Fruit fly (Drosophila melanogaster) whole organism, wandering third instar larva: ENCODE results near the gene Pi4KIIalpha.

ENCODE experiments used
- Abd-B ChIP-seq: fragments of >200 bp; optimal IDR thresholded peaks from 2 replicates; lab custom pipeline; 2017; ENCODE audit warnings: missing biosample characterization, missing genetic modification characterization
- CG32264 ChIP-seq: fragments of 200-800 bp; sonication (Bioruptor generic); optimal IDR thresholded peaks from 2 replicates; lab custom pipeline; 2016; ENCODE audit warnings: missing biosample characterization, missing genetic modification characterization
- CG9705 ChIP-seq: fragments of 200-800 bp; sonication (Bioruptor generic); optimal IDR thresholded peaks from 2 replicates; lab custom pipeline; 2018; ENCODE audit warnings: missing biosample characterization, mild to moderate bottlenecking, missing genetic modification characterization
- CrebA ChIP-seq: fragments of 200-800 bp; sonication (Bioruptor generic); optimal IDR thresholded peaks from 2 replicates; lab custom pipeline; 2016; ENCODE audit warnings: missing biosample characterization, mild to moderate bottlenecking, missing genetic modification characterization, borderline replicate concordance
- Dfd ChIP-seq: fragments of >200 bp; optimal IDR thresholded peaks from 2 replicates; lab custom pipeline; 2017; ENCODE audit warnings: missing biosample characterization, missing genetic modification characterization
- Dif ChIP-seq: fragments of 200-275, 200-300 bp; sonication (Bioruptor generic); optimal IDR thresholded peaks from 2 replicates; lab custom pipeline; 2018; ENCODE audit warnings: missing biosample characterization, missing genetic modification characterization; ENCODE audit not compliant: partially characterized antibody
- GATAd ChIP-seq: sonication (Bioruptor generic); optimal IDR thresholded peaks from 2 replicates; lab custom pipeline; 2016; ENCODE audit warnings: missing biosample characterization, missing genetic modification characterization
- HLH106 ChIP-seq: fragments of 200-800 bp; optimal IDR thresholded peaks from 3 replicates; lab custom pipeline; 2019; ENCODE audit warnings: missing biosample characterization, mild to moderate bottlenecking, missing genetic modification characterization, moderate library complexity
- Hnf4 ChIP-seq: fragments of 200-800 bp; sonication (Bioruptor generic); optimal IDR thresholded peaks from 2 replicates; lab custom pipeline; 2016; ENCODE audit warnings: missing biosample characterization, mild to moderate bottlenecking, missing genetic modification characterization
- Hr78 ChIP-seq: fragments of >200 bp; optimal IDR thresholded peaks from 2 replicates; lab custom pipeline; 2017; ENCODE audit warnings: missing biosample characterization, missing genetic modification characterization
- Hr83 ChIP-seq: fragments of 200-300 bp; sonication (Bioruptor generic); optimal IDR thresholded peaks from 2 replicates; lab custom pipeline; 2016; ENCODE audit warnings: missing biosample characterization, mild to moderate bottlenecking, missing genetic modification characterization, moderate library complexity; ENCODE audit not compliant: poor library complexity, severe bottlenecking
- Jra ChIP-seq: sonication (Bioruptor generic); optimal IDR thresholded peaks from 2 replicates; lab custom pipeline; 2016; ENCODE audit warnings: missing biosample characterization, missing genetic modification characterization
- Mio ChIP-seq: sonication (Bioruptor generic); optimal IDR thresholded peaks from 2 replicates; lab custom pipeline; 2016; ENCODE audit warnings: missing biosample characterization, missing genetic modification characterization
- Myc ChIP-seq: fragments of >200 bp; optimal IDR thresholded peaks from 2 replicates; lab custom pipeline; 2017
- N ChIP-seq: fragments of >200 bp; optimal IDR thresholded peaks from 2 replicates; lab custom pipeline; 2018; ENCODE audit warnings: missing biosample characterization, missing external identifiers, missing genetic modification characterization
- OdsH ChIP-seq: fragments of 200-800 bp; sonication (Bioruptor generic); optimal IDR thresholded peaks from 2 replicates; lab custom pipeline; 2016; ENCODE audit warnings: missing biosample characterization, mild to moderate bottlenecking, missing genetic modification characterization
- Rel ChIP-seq, 2 experiments: fragments of 200-800 bp; sonication (Bioruptor generic) in 1 of 2; optimal IDR thresholded peaks; 2 replicates in 1 of 2; 3 replicates in 1 of 2; lab custom pipeline; 2016 to 2019; ENCODE audit warnings: mild to moderate bottlenecking in 2 of 2, missing biosample characterization in 2 of 2, missing genetic modification characterization in 2 of 2, moderate library complexity in 1 of 2
- Sp1 ChIP-seq: fragments of 200-800 bp; sonication (Bioruptor generic); optimal IDR thresholded peaks from 3 replicates; lab custom pipeline; 2019; ENCODE audit warnings: missing biosample characterization, mild to moderate bottlenecking, missing genetic modification characterization, moderate library complexity
- Vsx2 ChIP-seq: fragments of 200-300, 225-300 bp; sonication (Bioruptor generic); optimal IDR thresholded peaks from 2 replicates; lab custom pipeline; 2018; ENCODE audit warnings: missing biosample characterization, missing genetic modification characterization; ENCODE audit not compliant: partially characterized antibody
- br ChIP-seq: fragments of 200-800 bp; sonication (Bioruptor generic); optimal IDR thresholded peaks from 2 replicates; lab custom pipeline; 2016; ENCODE audit warnings: missing biosample characterization, missing genetic modification characterization
- brk ChIP-seq: fragments of 200-800 bp; sonication (Bioruptor generic); optimal IDR thresholded peaks from 2 replicates; lab custom pipeline; 2016; ENCODE audit warnings: missing biosample characterization, mild to moderate bottlenecking, missing genetic modification characterization
- dl ChIP-seq, 2 experiments: fragments of 175-275, 200-275 bp in 1 of 2; fragments of 200-275 bp in 1 of 2; sonication (Bioruptor generic); optimal IDR thresholded peaks; lab custom pipeline; 2018; ENCODE audit warnings: mild to moderate bottlenecking in 2 of 2, missing biosample characterization in 2 of 2, missing genetic modification characterization in 2 of 2, moderate library complexity in 2 of 2; ENCODE audit not compliant: partially characterized antibody in 2 of 2, insufficient read depth in 1 of 2
- dmrt93B ChIP-seq: fragments of 200-800 bp; sonication (Bioruptor generic); optimal IDR thresholded peaks from 2 replicates; lab custom pipeline; 2018; ENCODE audit warnings: missing biosample characterization, mild to moderate bottlenecking, missing genetic modification characterization
- dsf ChIP-seq: sonication (Bioruptor generic); optimal IDR thresholded peaks from 2 replicates; lab custom pipeline; 2016; ENCODE audit warnings: missing biosample characterization, missing genetic modification characterization, borderline replicate concordance
- ey ChIP-seq: fragments of 200-800 bp; sonication (Bioruptor generic); optimal IDR thresholded peaks from 2 replicates; lab custom pipeline; 2016; ENCODE audit warnings: missing biosample characterization, missing genetic modification characterization
- foxo ChIP-seq, 2 experiments: fragments of 200-800 bp; sonication (Bioruptor generic); optimal IDR thresholded peaks; 2 replicates in 1 of 2; 3 replicates in 1 of 2; lab custom pipeline; 2016 to 2017; ENCODE audit warnings: missing biosample characterization in 2 of 2, missing genetic modification characterization in 2 of 2
- fru ChIP-seq: fragments of 200-800 bp; sonication (Bioruptor generic); optimal IDR thresholded peaks from 3 replicates; lab custom pipeline; 2016; ENCODE audit warnings: missing biosample characterization, mild to moderate bottlenecking, missing genetic modification characterization
- h ChIP-seq: fragments of 200-800 bp; sonication (Bioruptor generic); optimal IDR thresholded peaks from 3 replicates; lab custom pipeline; 2016; ENCODE audit warnings: missing biosample characterization, mild to moderate bottlenecking, missing genetic modification characterization
- jim ChIP-seq: fragments of 175-275, 200-325 bp; sonication (Bioruptor generic); optimal IDR thresholded peaks from 2 replicates; lab custom pipeline; 2016; ENCODE audit warnings: missing biosample characterization, mild to moderate bottlenecking, missing genetic modification characterization
- lola ChIP-seq: fragments of >200 bp; optimal IDR thresholded peaks from 2 replicates; lab custom pipeline; 2017; ENCODE audit warnings: missing biosample characterization, missing genetic modification characterization
- pan ChIP-seq: fragments of >200 bp; optimal IDR thresholded peaks from 2 replicates; lab custom pipeline; 2017
- psq ChIP-seq: fragments of 200-800 bp; sonication (Bioruptor generic); optimal IDR thresholded peaks from 3 replicates; lab custom pipeline; 2017; ENCODE audit warnings: missing biosample characterization, mild to moderate bottlenecking, missing genetic modification characterization, moderate library complexity
- rgr ChIP-seq: fragments of 200-800 bp; sonication (Bioruptor generic); optimal IDR thresholded peaks from 3 replicates; lab custom pipeline; 2016; ENCODE audit warnings: missing biosample characterization, mild to moderate bottlenecking, missing genetic modification characterization
- sage ChIP-seq: fragments of 200-800 bp; sonication (Bioruptor generic); optimal IDR thresholded peaks from 2 replicates; lab custom pipeline; 2016; ENCODE audit warnings: missing biosample characterization, mild to moderate bottlenecking, missing genetic modification characterization
- sv ChIP-seq: fragments of 200-800 bp; sonication (Bioruptor generic); optimal IDR thresholded peaks from 3 replicates; lab custom pipeline; 2016; ENCODE audit warnings: missing biosample characterization, missing genetic modification characterization
- tai ChIP-seq: sonication (Bioruptor generic); optimal IDR thresholded peaks from 2 replicates; lab custom pipeline; 2016; ENCODE audit warnings: missing biosample characterization, missing genetic modification characterization
- usp ChIP-seq: fragments of >200 bp; optimal IDR thresholded peaks from 2 replicates; lab custom pipeline; 2017; ENCODE audit warnings: missing biosample characterization, missing genetic modification characterization
- woc ChIP-seq: sonication (Bioruptor generic); optimal IDR thresholded peaks from 2 replicates; lab custom pipeline; 2016; ENCODE audit warnings: missing biosample characterization, mild to moderate bottlenecking, missing genetic modification characterization

Gene Pi4KIIalpha

dm6 chr3R:5568590-5568989 lies 5.1 kb upstream of the Pi4KIIalpha start, which contains the start of the genes CG2931 and Rheb (continued):
- peak; percentile 52 for TF ChIP-seq ey (GFP tag; lab: Kevin White, UChicago)
- TF ChIP-seq N, result no peak
- TF ChIP-seq pan (lab: Kevin White, UChicago), result no peak
- TF ChIP-seq jim (GFP tag; lab: Kevin White, UChicago), result no peak
- TF ChIP-seq Jra, result peak; percentile 43
- no peak for TF ChIP-seq dl (GFP tag; optimal IDR thresholded peaks at IDR 0.05; lab: Kevin White, UChicago; ENCODE audit: insufficient read depth in 1 of 2, partially characterized antibody in 2 of 2)
- TF ChIP-seq foxo (GFP tag; optimal IDR thresholded peaks at IDR 0.05; lab: Kevin White, UChicago), result peak in 1 of 2 experiments; percentile 71
- TF ChIP-seq Hnf4 (GFP tag; lab: Kevin White, UChicago), result peak; percentile 69
- TF ChIP-seq woc, result peak; percentile 79
- no peak for TF ChIP-seq lola (GFP tag; lab: Kevin White, UChicago)
- TF ChIP-seq Sp1 (GFP tag; lab: Kevin White, UChicago), result peak; percentile 34
- TF ChIP-seq sage, result no peak
- no peak for TF ChIP-seq Dfd
- TF ChIP-seq Abd-B (GFP tag; lab: Kevin White, UChicago), result no peak
- peak; percentile 68 for TF ChIP-seq HLH106
- no peak for TF ChIP-seq usp

dm6 chr3R:5565623-5566022 lies 2.2 kb upstream of the Pi4KIIalpha start:
- TF ChIP-seq HLH106 (peak; percentile 72), sage (no peak), h (GFP tag; lab: Kevin White, UChicago) (peak; percentile 93), Jra (peak; percentile 61), psq (GFP tag; lab: Kevin White, UChicago) (peak; percentile 64), Hnf4 (GFP tag; lab: Kevin White, UChicago) (peak; percentile 78), lola (GFP tag; lab: Kevin White, UChicago) (no peak), dmrt93B (GFP tag; lab: Kevin White, UChicago) (no peak), Dif (no peak), ey (GFP tag; lab: Kevin White, UChicago) (peak; percentile 83), Sp1 (GFP tag; lab: Kevin White, UChicago) (peak; percentile 74), br (GFP tag; lab: Kevin White, UChicago) (peak; percentile 88), CrebA (no peak), pan (lab: Kevin White, UChicago) (no peak), sv (GFP tag; lab: Kevin White, UChicago) (peak; percentile 70), Hr78 (GFP tag; lab: Kevin White, UChicago) (no peak), N (no peak), OdsH (GFP tag; lab: Kevin White, UChicago) (peak; percentile 80), jim (GFP tag; lab: Kevin White, UChicago) (no peak), Rel (GFP tag; optimal IDR thresholded peaks at IDR 0.05; lab: Kevin White, UChicago) (peak; percentile 26), Rel (tag; optimal IDR thresholded peaks at IDR 0.05; lab: Kevin White, UChicago) (no peak), Myc (lab: Kevin White, UChicago) (no peak), Dfd (no peak), CG32264 (GFP tag; lab: Kevin White, UChicago) (peak; percentile 43), dsf (no peak), Abd-B (GFP tag; lab: Kevin White, UChicago) (no peak), foxo (GFP tag; optimal IDR thresholded peaks at IDR 0.05; lab: Kevin White, UChicago) (peak; percentile 68 to 84), usp (no peak), tai (GFP tag; lab: Kevin White, UChicago) (no peak), rgr (GFP tag; lab: Kevin White, UChicago) (peak; percentile 86), brk (GFP tag; lab: Kevin White, UChicago) (no peak), GATAd (GFP tag; lab: Kevin White, UChicago) (no peak), fru (no peak), woc (no peak), Vsx2 (GFP tag; lab: Kevin White, UChicago) (no peak), CG9705 (no peak), dl (GFP tag; optimal IDR thresholded peaks at IDR 0.05; lab: Kevin White, UChicago; ENCODE audit: insufficient read depth in 1 of 2, partially characterized antibody in 2 of 2) (no peak), Hr83 (GFP tag; lab: Kevin White, UChicago) (no peak), Mio (GFP tag; lab: Kevin White, UChicago) (no peak)
- TF ChIP-seq, all 38 proteins: peak for 14
